Worm (Caenorhabditis elegans) whole organism, young adult: Measurements from ENCODE around the gene rfp-1.

Source experiments
- B0261.1 ChIP-seq: sonication (generic microtip); optimal IDR thresholded peaks from 2 replicates; lab custom pipeline; 2016; ENCODE audit warnings: mild to moderate bottlenecking, missing genetic modification characterization, moderate library complexity, missing compliant biosample characterization
- F10E7.11 ChIP-seq: sonication (generic microtip); optimal IDR thresholded peaks from 2 replicates; lab custom pipeline; 2017; ENCODE audit warnings: mild to moderate bottlenecking, missing genetic modification characterization, moderate library complexity, missing compliant biosample characterization
- F23B12.7 ChIP-seq: sonication (generic microtip); optimal IDR thresholded peaks from 2 replicates; lab custom pipeline; 2017; ENCODE audit warnings: missing genetic modification characterization, mild to moderate bottlenecking, missing compliant biosample characterization, antibody characterized with exemption, moderate library complexity; ENCODE audit not compliant: insufficient read depth
- F33H1.4 ChIP-seq: fragments of 200-800 bp; sonication (Bioruptor generic); IDR thresholded peaks from 2 replicates; pipeline ENCODE4 v1.3.6; 2022; ENCODE audit warnings: missing genetic modification reagents, missing genetic modification characterization, missing compliant biosample characterization
- F52B5.7 ChIP-seq: sonication (generic microtip); optimal IDR thresholded peaks from 2 replicates; lab custom pipeline; 2016; ENCODE audit warnings: mild to moderate bottlenecking, missing genetic modification characterization, missing compliant biosample characterization
- F55B11.4 ChIP-seq: sonication (generic microtip); optimal IDR thresholded peaks from 2 replicates; lab custom pipeline; 2016; ENCODE audit warnings: missing compliant biosample characterization, missing genetic modification characterization, borderline replicate concordance; ENCODE audit not compliant: insufficient read depth
- F57A8.1 ChIP-seq: fragments of 200-800 bp; sonication (Bioruptor generic); optimal IDR thresholded peaks from 2 replicates; lab custom pipeline; 2018; ENCODE audit warnings: mild to moderate bottlenecking, missing genetic modification characterization, moderate library complexity, missing compliant biosample characterization
- K12H6.12 ChIP-seq: fragments of 200-800 bp; sonication (Bioruptor generic); optimal IDR thresholded peaks from 2 replicates; lab custom pipeline; 2018; ENCODE audit warnings: mild to moderate bottlenecking, missing genetic modification characterization, missing compliant biosample characterization
- Y53F4B.3 ChIP-seq: fragments of 200-800 bp; sonication (Bioruptor generic); IDR thresholded peaks from 2 replicates; pipeline ENCODE4 v1.3.6; 2022; ENCODE audit warnings: missing genetic modification reagents, missing genetic modification characterization, missing compliant biosample characterization
- Y67H2A.10 ChIP-seq: fragments of 200-800 bp; sonication (Bioruptor generic); conservative IDR thresholded peaks from 2 replicates; pipeline ENCODE4 v1.3.6; 2022; ENCODE audit warnings: missing genetic modification reagents, missing genetic modification characterization, missing compliant biosample characterization
- aptf-2 ChIP-seq: fragments of 200-800 bp; sonication (Bioruptor generic); conservative IDR thresholded peaks from 2 replicates; pipeline ENCODE4 v1.3.6; 2022; ENCODE audit warnings: missing genetic modification reagents, missing genetic modification characterization, missing compliant biosample characterization
- atf-7 ChIP-seq: sonication (generic microtip); optimal IDR thresholded peaks from 2 replicates; lab custom pipeline; 2017; ENCODE audit warnings: mild to moderate bottlenecking, missing genetic modification characterization, missing compliant biosample characterization
- attf-5 ChIP-seq: fragments of 200-800 bp; sonication (Bioruptor generic); optimal IDR thresholded peaks from 2 replicates; lab custom pipeline; 2018; ENCODE audit warnings: mild to moderate bottlenecking, missing genetic modification characterization, missing compliant biosample characterization
- attf-6 ChIP-seq: fragments of 200-800 bp; sonication (Bioruptor generic); IDR thresholded peaks from 2 replicates; pipeline ENCODE4 v1.3.6; 2022; ENCODE audit warnings: missing genetic modification reagents, missing genetic modification characterization, missing compliant biosample characterization
- bed-1 ChIP-seq: fragments of 200-800 bp; sonication (Bioruptor generic); IDR thresholded peaks from 2 replicates; pipeline ENCODE4 v1.3.6; 2022; ENCODE audit warnings: missing genetic modification reagents, missing genetic modification characterization, missing compliant biosample characterization
- bed-2 ChIP-seq: fragments of 200-800 bp; sonication (Bioruptor generic); IDR thresholded peaks from 2 replicates; pipeline ENCODE4 v1.3.6; 2022; ENCODE audit warnings: missing genetic modification reagents, missing genetic modification characterization, missing compliant biosample characterization
- ceh-100 ChIP-seq: fragments of 200-800 bp; sonication (Bioruptor generic); IDR thresholded peaks from 2 replicates; pipeline ENCODE4 v1.3.6; 2022; ENCODE audit warnings: missing genetic modification reagents, missing genetic modification characterization, missing compliant biosample characterization
- ceh-27 ChIP-seq: fragments of 200-800 bp; sonication (Bioruptor generic); optimal IDR thresholded peaks from 2 replicates; lab custom pipeline; 2018; ENCODE audit warnings: mild to moderate bottlenecking, missing genetic modification characterization, moderate library complexity, missing compliant biosample characterization
- ceh-91 ChIP-seq: fragments of 200-800 bp; sonication (Bioruptor generic); IDR thresholded peaks from 2 replicates; pipeline ENCODE4 v1.3.6; 2022; ENCODE audit warnings: missing genetic modification reagents, missing genetic modification characterization, missing compliant biosample characterization
- chd-7 ChIP-seq: sonication (generic microtip); optimal IDR thresholded peaks from 2 replicates; lab custom pipeline; 2016; ENCODE audit warnings: mild to moderate bottlenecking, missing genetic modification characterization, moderate library complexity, missing compliant biosample characterization
- die-1 ChIP-seq: sonication (generic microtip); optimal IDR thresholded peaks from 2 replicates; lab custom pipeline; 2016; ENCODE audit warnings: missing genotype, mild to moderate bottlenecking, missing genetic modification characterization, missing compliant biosample characterization
- egrh-3 ChIP-seq: fragments of 200-800 bp; sonication (Bioruptor generic); IDR thresholded peaks from 2 replicates; pipeline ENCODE4 v1.3.6; 2022; ENCODE audit warnings: missing genetic modification reagents, missing genetic modification characterization, missing compliant biosample characterization
- him-1 ChIP-seq: sonication (generic microtip); optimal IDR thresholded peaks from 2 replicates; lab custom pipeline; 2016; ENCODE audit warnings: missing genotype, missing genetic modification reagents, missing genetic modification characterization, missing compliant biosample characterization
- hlh-12 ChIP-seq: sonication (generic microtip); optimal IDR thresholded peaks from 2 replicates; lab custom pipeline; 2016; ENCODE audit warnings: missing genetic modification characterization, missing compliant biosample characterization
- lsl-1 ChIP-seq: fragments of 200-800 bp; sonication (Bioruptor generic); optimal IDR thresholded peaks from 2 replicates; lab custom pipeline; 2018; ENCODE audit warnings: mild to moderate bottlenecking, missing genetic modification characterization, moderate library complexity, missing compliant biosample characterization
- madf-10 ChIP-seq: sonication (generic microtip); optimal IDR thresholded peaks from 2 replicates; lab custom pipeline; 2016; ENCODE audit warnings: mild to moderate bottlenecking, missing genetic modification characterization, missing compliant biosample characterization
- madf-6 ChIP-seq: fragments of 200-800 bp; sonication (Bioruptor generic); IDR thresholded peaks from 2 replicates; pipeline ENCODE4 v1.3.6; 2022; ENCODE audit warnings: missing genetic modification reagents, missing genetic modification characterization, missing compliant biosample characterization
- mcd-1 ChIP-seq: fragments of 200-800 bp; sonication (Bioruptor generic); IDR thresholded peaks from 2 replicates; pipeline ENCODE4 v1.3.6; 2022; ENCODE audit warnings: missing genetic modification reagents, missing genetic modification characterization, missing compliant biosample characterization
- rec-8 ChIP-seq, 2 experiments: sonication (generic microtip); optimal IDR thresholded peaks; 2 replicates each; lab custom pipeline; 2016; ENCODE audit warnings: mild to moderate bottlenecking in 2 of 2, missing genetic modification characterization in 2 of 2, missing genetic modification reagents in 2 of 2, missing genotype in 2 of 2, missing biosample characterization in 1 of 2, missing compliant biosample characterization in 1 of 2, moderate library complexity in 1 of 2
- repo-1 ChIP-seq: sonication (generic microtip); optimal IDR thresholded peaks from 2 replicates; lab custom pipeline; 2017; ENCODE audit warnings: mild to moderate bottlenecking, missing genetic modification characterization, missing compliant biosample characterization
- tbp1 ChIP-seq: fragments of 200-800 bp; sonication (Bioruptor generic); optimal IDR thresholded peaks from 2 replicates; lab custom pipeline; 2018; ENCODE audit warnings: mild to moderate bottlenecking, missing genetic modification characterization, missing compliant biosample characterization
- unc-130 ChIP-seq: sonication (generic microtip); optimal IDR thresholded peaks from 2 replicates; lab custom pipeline; 2016; ENCODE audit warnings: missing genetic modification reagents, missing genetic modification characterization, missing compliant biosample characterization
- zfh-2 ChIP-seq: fragments of 200-800 bp; sonication (Bioruptor generic); conservative IDR thresholded peaks from 2 replicates; pipeline ENCODE4 v1.3.6; 2022; ENCODE audit warnings: missing genetic modification reagents, missing genetic modification characterization, missing compliant biosample characterization
- ztf-26 ChIP-seq: sonication (generic microtip); optimal IDR thresholded peaks from 2 replicates; lab custom pipeline; 2017; ENCODE audit warnings: missing genetic modification characterization, missing compliant biosample characterization

Gene rfp-1

ce11 chrIII:8331211-8331610 is 27.2 kb upstream of the rfp-1 start, which contains the start of gene iglr-2:
TSS of gene iglr-2 (minus strand) at chrIII:8331311.
- TF ChIP-seq zfh-2 (GFP tag; lab: Robert Waterston, UW) (no peak), ceh-27 (no peak), die-1 (tag; lab: Kevin White, UChicago) (no peak), ceh-100 (GFP tag; lab: Robert Waterston, UW) (no peak), hlh-12 (tag; lab: Kevin White, UChicago) (no peak), repo-1 (tag; lab: Kevin White, UChicago) (no peak), F57A8.1 (GFP tag; lab: Kevin White, UChicago) (no peak), ztf-26 (tag; lab: Kevin White, UChicago) (no peak), atf-7 (tag; lab: Kevin White, UChicago) (no peak), Y53F4B.3 (GFP tag; lab: Robert Waterston, UW) (no peak), B0261.1 (no peak)

DNA sequence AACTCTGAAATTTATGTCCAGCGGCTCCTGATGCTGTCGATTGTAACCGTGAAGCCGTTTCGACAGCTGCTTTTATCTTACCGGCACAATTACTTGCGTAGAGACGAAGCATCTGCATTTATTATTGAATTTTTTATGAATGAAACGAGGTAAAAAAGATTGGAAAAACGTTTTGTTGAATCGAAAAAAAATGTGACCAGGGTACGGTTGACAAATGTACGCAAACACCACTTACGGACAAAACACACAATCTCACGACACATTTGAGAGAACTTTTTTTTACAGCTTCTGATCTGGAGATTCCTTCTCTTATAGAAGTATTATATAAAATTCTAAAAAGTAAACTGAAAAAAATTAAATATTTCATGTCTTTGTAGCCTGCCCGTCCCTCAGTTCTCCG is 26.6 kb upstream of the rfp-1 start, which contains the start of the genes mrps-18A and ZC262.2:
TSS of gene mrps-18A (minus strand) at position 141 of the 400 bp plus-strand sequence.
TSS of gene ZC262.2 (plus strand) at position 284 of the 400 bp plus-strand sequence.
- TF ChIP-seq chd-7 (tag; lab: Kevin White, UChicago) (no peak), bed-1 (no peak), him-1 (tag; lab: Kevin White, UChicago) (peak; percentile 4), ceh-91 (GFP tag; lab: Robert Waterston, UW) (no peak), egrh-3 (GFP tag; lab: Robert Waterston, UW) (no peak), madf-10 (tag; lab: Kevin White, UChicago) (no peak), lsl-1 (GFP tag; lab: Kevin White, UChicago) (peak; percentile 65), attf-5 (peak; percentile 10)

ce11 chrIII:8334432-8334831 is 24.0 kb upstream of the rfp-1 start, which contains the start of gene ZC262.4:
TSS of gene ZC262.4 (minus strand) at chrIII:8334532.
- TF ChIP-seq F55B11.4 (tag; lab: Kevin White, UChicago) (no peak), aptf-2 (GFP tag; lab: Robert Waterston, UW) (no peak), F52B5.7 (tag; lab: Kevin White, UChicago) (no peak), unc-130 (GFP tag; lab: Kevin White, UChicago) (no peak), K12H6.12 (tag; lab: Kevin White, UChicago) (no peak), attf-5 (no peak), tbp1 (GFP tag; lab: Kevin White, UChicago) (no peak), him-1 (tag; lab: Kevin White, UChicago) (no peak), repo-1 (tag; lab: Kevin White, UChicago) (no peak), atf-7 (tag; lab: Kevin White, UChicago) (no peak), madf-6 (GFP tag; lab: Robert Waterston, UW) (no peak), bed-2 (GFP tag; lab: Robert Waterston, UW) (no peak), F10E7.11 (tag; lab: Kevin White, UChicago) (no peak), Y67H2A.10 (GFP tag; lab: Robert Waterston, UW) (no peak), F33H1.4 (no peak), rec-8 (tag; optimal IDR thresholded peaks at IDR 0.05; lab: Kevin White, UChicago) (no peak), F23B12.7 (tag; lab: Kevin White, UChicago) (no peak), mcd-1 (GFP tag; lab: Robert Waterston, UW) (no peak), bed-1 (no peak), attf-6 (GFP tag; lab: Robert Waterston, UW) (no peak)
